Worm (Caenorhabditis elegans): ENCODE results near the gene ins-6.

The ins-6 gene

DNA sequence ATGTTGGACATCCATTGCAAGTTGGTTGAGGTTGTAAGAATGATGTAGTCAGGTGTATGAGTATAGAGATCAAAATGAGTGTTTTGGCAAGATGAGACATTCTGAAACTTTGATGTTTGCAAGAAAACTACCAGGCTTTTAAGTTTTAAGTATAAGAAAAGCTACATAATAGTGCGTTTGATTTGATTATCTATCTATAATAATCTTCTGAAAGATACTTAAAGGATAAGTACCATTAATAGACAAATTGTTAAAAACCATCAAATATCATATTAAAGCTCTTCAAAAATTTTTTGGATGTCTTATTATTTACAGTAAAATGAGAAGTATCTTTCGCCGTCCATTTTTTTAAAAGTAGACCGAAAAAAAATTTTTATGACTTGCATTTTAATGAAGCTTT lies 42.9 kb downstream of the ins-6 start, which contains the start of gene R12C12.10:
Gene R12C12.10 (minus strand): TSS at position 101 of the 400 bp plus-strand sequence.
- no peak for TF ChIP-seq ztf-29 (GFP tag; IDR thresholded peaks at IDR 0.05)
- no peak for TF ChIP-seq tab-1 (GFP tag; IDR thresholded peaks at IDR 0.05)
- no peak for TF ChIP-seq med-1 (GFP tag; optimal IDR thresholded peaks at IDR 0.05; ENCODE audit: insufficient read depth)
- TF ChIP-seq cog-1 (tag; optimal IDR thresholded peaks at IDR 0.05) = no peak
- no peak for TF ChIP-seq ref-1 (GFP tag; conservative IDR thresholded peaks at IDR 0.05)
- TF ChIP-seq flt-1 (GFP tag; IDR thresholded peaks at IDR 0.05) = no peak
- no peak for TF ChIP-seq klf-2 (GFP tag; conservative IDR thresholded peaks at IDR 0.05)
- no peak for TF ChIP-seq ztf-23 (GFP tag; IDR thresholded peaks at IDR 0.05)
- TF ChIP-seq T22C8.4 (GFP tag; IDR thresholded peaks at IDR 0.05) = no peak

- TF ChIP-seq ztf-23 (GFP tag; IDR thresholded peaks at IDR 0.05) = no peak
- no peak for TF ChIP-seq ztf-29 (GFP tag; IDR thresholded peaks at IDR 0.05)
- TF ChIP-seq ref-1 (GFP tag; conservative IDR thresholded peaks at IDR 0.05) = no peak
- no peak for TF ChIP-seq cog-1 (tag; optimal IDR thresholded peaks at IDR 0.05)
- no peak for TF ChIP-seq flt-1 (GFP tag; IDR thresholded peaks at IDR 0.05)
- no peak for TF ChIP-seq T22C8.4 (GFP tag; IDR thresholded peaks at IDR 0.05)
- TF ChIP-seq med-1 (GFP tag; optimal IDR thresholded peaks at IDR 0.05; ENCODE audit: insufficient read depth) = no peak
- TF ChIP-seq klf-2 (GFP tag; conservative IDR thresholded peaks at IDR 0.05) = no peak
- TF ChIP-seq tab-1 (GFP tag; IDR thresholded peaks at IDR 0.05) = no peak
Observed at ce11 chrII:6045048-6045447, 44.8 kb downstream of the ins-6 start, which contains the start of gene R12C12.5. TSS of gene R12C12.5 (minus strand) at chrII:6045148.

DNA sequence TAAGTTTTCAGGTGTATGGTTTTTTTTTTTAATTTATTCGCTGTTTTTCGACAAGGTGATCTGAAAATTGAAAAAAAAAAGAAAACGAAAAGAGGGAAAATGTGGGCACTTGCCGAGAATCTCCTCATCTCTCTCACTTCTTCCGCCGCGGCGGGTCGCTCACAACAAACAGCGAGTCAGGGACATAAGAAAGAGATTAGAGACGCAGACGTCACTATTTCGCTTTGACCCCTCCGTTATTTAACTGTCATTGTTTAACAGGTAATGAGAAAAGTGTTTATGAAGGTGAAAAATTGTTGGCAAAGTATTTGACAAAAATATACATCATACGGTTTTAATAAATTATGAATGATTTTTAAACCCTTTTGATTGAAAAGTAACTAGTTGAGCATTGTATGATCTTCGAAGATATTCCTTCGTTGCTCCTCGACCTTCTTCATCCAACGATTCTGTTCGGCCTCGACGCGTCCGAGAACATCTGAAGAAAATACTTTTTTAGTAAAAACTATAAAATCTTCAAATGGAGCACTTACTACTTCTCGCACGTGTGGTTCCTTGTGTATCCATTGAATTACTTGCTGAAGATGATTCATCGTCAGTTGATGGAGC lies 45.9 kb downstream of the ins-6 start:
- TF ChIP-seq ztf-23 (GFP tag; IDR thresholded peaks at IDR 0.05) = 0 out of 2 replicates have a peak, but pooled peaks have one; percentile 25
- no peak for TF ChIP-seq T22C8.4 (GFP tag; IDR thresholded peaks at IDR 0.05)

DNA sequence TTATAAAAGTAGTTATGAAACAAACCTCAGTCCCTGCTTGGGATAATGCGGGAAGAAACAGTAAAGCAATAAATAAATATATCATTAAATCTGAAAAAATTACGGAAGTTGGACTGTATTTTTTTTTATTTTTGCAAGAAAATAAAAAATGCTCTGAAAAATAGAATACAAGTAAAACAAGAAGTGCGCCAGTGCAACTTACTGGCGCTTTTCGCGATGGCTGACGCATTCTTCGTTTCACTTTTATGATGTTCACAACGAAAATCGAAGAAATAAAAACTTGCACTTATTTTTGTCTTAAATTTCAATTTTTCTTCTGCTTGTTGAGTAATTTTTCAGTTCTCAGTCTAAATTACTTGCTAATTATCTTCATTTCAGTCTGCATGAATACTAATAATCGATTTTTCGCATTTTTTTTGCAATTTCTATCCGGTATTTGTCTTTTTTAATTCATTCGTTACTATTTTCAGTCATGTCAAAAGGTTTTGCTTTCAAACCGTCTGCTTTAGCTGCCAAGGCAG lies 47.5 kb downstream of the ins-6 start, which contains the start of the genes R12C12.6 and ran-5:
Gene R12C12.6 (minus strand): TSS at position 229 of the 521 bp plus-strand sequence.
Gene ran-5 (plus strand): TSS at position 471 of the 521 bp plus-strand sequence.
- TF ChIP-seq T22C8.4 (GFP tag; IDR thresholded peaks at IDR 0.05) (no peak), cog-1 (tag; optimal IDR thresholded peaks at IDR 0.05) (peak; percentile 71), tab-1 (GFP tag; IDR thresholded peaks at IDR 0.05) (no peak), ref-1 (GFP tag; conservative IDR thresholded peaks at IDR 0.05) (no peak), klf-2 (GFP tag; conservative IDR thresholded peaks at IDR 0.05) (no peak), flt-1 (GFP tag; IDR thresholded peaks at IDR 0.05) (0 out of 2 replicates have a peak, but pooled peaks have one; percentile 33), med-1 (GFP tag; optimal IDR thresholded peaks at IDR 0.05; ENCODE audit: insufficient read depth) (no peak), ztf-23 (GFP tag; IDR thresholded peaks at IDR 0.05) (peak; percentile 64; the same call in 1 of the 2 replicates), ztf-29 (GFP tag; IDR thresholded peaks at IDR 0.05) (no peak)

ce11 chrII:6049546-6049945 lies 49.3 kb downstream of the ins-6 start:
- no peak for TF ChIP-seq klf-2 (GFP tag; conservative IDR thresholded peaks at IDR 0.05)
- TF ChIP-seq T22C8.4 (GFP tag; IDR thresholded peaks at IDR 0.05) = no peak
- no peak for TF ChIP-seq ztf-29 (GFP tag; IDR thresholded peaks at IDR 0.05)
- no peak for TF ChIP-seq med-1 (GFP tag; optimal IDR thresholded peaks at IDR 0.05; ENCODE audit: insufficient read depth)
- no peak for TF ChIP-seq tab-1 (GFP tag; IDR thresholded peaks at IDR 0.05)
- no peak for TF ChIP-seq flt-1 (GFP tag; IDR thresholded peaks at IDR 0.05)
- no peak for TF ChIP-seq ztf-23 (GFP tag; IDR thresholded peaks at IDR 0.05)
- TF ChIP-seq ref-1 (GFP tag; conservative IDR thresholded peaks at IDR 0.05) = no peak
- no peak for TF ChIP-seq cog-1 (tag; optimal IDR thresholded peaks at IDR 0.05)

DNA sequence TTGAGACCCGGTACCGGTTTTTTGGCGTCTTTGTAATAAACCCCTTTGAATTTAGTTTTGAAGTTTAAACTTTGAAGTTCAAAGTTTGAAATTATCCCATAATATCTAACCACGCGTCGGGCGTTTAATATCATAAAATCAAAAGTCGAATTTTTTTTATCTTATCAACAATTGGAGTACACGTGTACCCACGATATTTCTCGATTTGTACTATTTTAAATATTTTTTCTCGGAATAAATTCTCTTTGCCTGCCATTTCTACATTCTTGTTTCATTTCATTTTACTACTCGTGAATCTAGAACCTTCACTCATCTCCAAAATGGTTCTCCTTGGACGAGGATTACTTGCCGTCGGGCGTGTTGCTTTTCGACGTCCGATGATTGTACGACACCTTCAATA lies 49.9 kb downstream of the ins-6 start, which contains the start of gene gldc-1:
Gene gldc-1 (plus strand): TSS at position 301 of the 400 bp plus-strand sequence.
- TF ChIP-seq tab-1 (GFP tag; IDR thresholded peaks at IDR 0.05) (no peak), T22C8.4 (GFP tag; IDR thresholded peaks at IDR 0.05) (no peak), ztf-29 (GFP tag; IDR thresholded peaks at IDR 0.05) (no peak), ztf-23 (GFP tag; IDR thresholded peaks at IDR 0.05) (no peak), med-1 (GFP tag; optimal IDR thresholded peaks at IDR 0.05; ENCODE audit: insufficient read depth) (no peak), flt-1 (GFP tag; IDR thresholded peaks at IDR 0.05) (no peak), klf-2 (GFP tag; conservative IDR thresholded peaks at IDR 0.05) (no peak), ref-1 (GFP tag; conservative IDR thresholded peaks at IDR 0.05) (no peak), cog-1 (tag; optimal IDR thresholded peaks at IDR 0.05) (no peak)
